Worm (Caenorhabditis elegans) whole organism, L1 larva: ENCODE data around the gene F52G2.3.
"Not testable (repeated sequence)": the region's sequence is repeated elsewhere in the genome, so short reads cannot be mapped to it uniquely, and the experiment has no call there.

ENCODE experiments used
- lin-35 ChIP-seq, 2 experiments: fragments of 150-350 bp; optimal IDR thresholded peaks; 2 replicates each; lab custom pipeline; 2014; ENCODE audit warnings: missing biosample characterization in 2 of 2, missing genetic modification characterization in 2 of 2, missing genetic modification reagents in 2 of 2
- lir-3 ChIP-seq: sonication (generic microtip); optimal IDR thresholded peaks from 2 replicates; lab custom pipeline; 2016; ENCODE audit warnings: mild to moderate bottlenecking, missing genetic modification characterization, moderate library complexity, missing compliant biosample characterization; ENCODE audit not compliant: poor library complexity

- TF ChIP-seq lir-3 (tag; lab: Kevin White, UChicago); lin-35 (GFP tag; optimal IDR thresholded peaks at IDR 0.05; lab: Kevin White, UChicago): not testable (repeated sequence)
These were observed 49.8 kb upstream of the F52G2.3 start, which contains the start of gene Y45F10B.9 for ce11 chrIV:13597813-13598212.
